Fruit fly (Drosophila melanogaster) whole organism, embryonic: ENCODE results near the gene CG31233.
A peak's percentile ranks its signal among the peaks of the same experiment; 100 is the strongest.

Experiments
- ATbp ChIP-seq: fragments of 200-800 bp; sonication (Bioruptor generic); optimal IDR thresholded peaks from 2 replicates; lab custom pipeline; 2017; ENCODE audit warnings: missing biosample characterization, mild to moderate bottlenecking, missing genetic modification characterization, missing genetic modification reagents
- CG12219 ChIP-seq: fragments of 200-800 bp; sonication (Bioruptor generic); optimal IDR thresholded peaks from 3 replicates; lab custom pipeline; 2018; ENCODE audit warnings: missing biosample characterization, mild to moderate bottlenecking, missing genetic modification characterization
- CG15011 ChIP-seq: fragments of 200-800 bp; sonication (Bioruptor generic); optimal IDR thresholded peaks from 3 replicates; lab custom pipeline; 2018; ENCODE audit warnings: missing biosample characterization, mild to moderate bottlenecking, missing genetic modification characterization
- CG1647 ChIP-seq: fragments of 200-800 bp; sonication (Bioruptor generic); optimal IDR thresholded peaks from 3 replicates; lab custom pipeline; 2016; ENCODE audit warnings: missing biosample characterization, missing genetic modification characterization
- CG17912 ChIP-seq: fragments of 200-800 bp; sonication (Bioruptor generic); optimal IDR thresholded peaks from 2 replicates; lab custom pipeline; 2018; ENCODE audit warnings: missing biosample characterization, mild to moderate bottlenecking, missing genetic modification characterization
- CG18476 ChIP-seq: fragments of 200-800 bp; sonication (Bioruptor generic); optimal IDR thresholded peaks from 2 replicates; lab custom pipeline; 2016; ENCODE audit warnings: missing biosample characterization, mild to moderate bottlenecking, missing genetic modification characterization
- CG18599 ChIP-seq: fragments of 200-800 bp; sonication (Bioruptor generic); optimal IDR thresholded peaks from 3 replicates; lab custom pipeline; 2017; ENCODE audit warnings: missing biosample characterization, missing genetic modification characterization, mild to moderate bottlenecking, moderate library complexity, missing genetic modification reagents
- CG2116 ChIP-seq: fragments of 200-800 bp; sonication (Bioruptor generic); optimal IDR thresholded peaks from 3 replicates; lab custom pipeline; 2018; ENCODE audit warnings: missing biosample characterization, mild to moderate bottlenecking, missing genetic modification characterization
- CG2199 ChIP-seq: fragments of 200-800 bp; sonication (Bioruptor generic); IDR thresholded peaks from 3 replicates; pipeline ENCODE4 v1.3.6; 2022; ENCODE audit warnings: missing biosample characterization, missing genetic modification characterization
- CG2678 ChIP-seq: fragments of 200-800 bp; sonication (Bioruptor generic); optimal IDR thresholded peaks from 3 replicates; lab custom pipeline; 2019; ENCODE audit warnings: missing biosample characterization, mild to moderate bottlenecking, missing genetic modification characterization, moderate library complexity
- CG3281 ChIP-seq: fragments of 200-800 bp; sonication (Bioruptor generic); optimal IDR thresholded peaks from 3 replicates; lab custom pipeline; 2017; ENCODE audit warnings: missing biosample characterization, mild to moderate bottlenecking, missing genetic modification characterization
- CG34376 ChIP-seq: fragments of 200-800 bp; sonication (Bioruptor generic); optimal IDR thresholded peaks from 2 replicates; lab custom pipeline; 2018; ENCODE audit warnings: missing biosample characterization, mild to moderate bottlenecking, missing genetic modification characterization
- CG4360 ChIP-seq: fragments of 200-800 bp; sonication (Bioruptor generic); IDR thresholded peaks from 2 replicates; pipeline ENCODE4 v1.3.6; 2022; ENCODE audit warnings: missing biosample characterization, missing genetic modification characterization
- CG7271 ChIP-seq: fragments of 200-800 bp; sonication (Bioruptor generic); optimal IDR thresholded peaks from 2 replicates; lab custom pipeline; 2018; ENCODE audit warnings: missing biosample characterization, mild to moderate bottlenecking, missing genetic modification characterization, moderate library complexity
- CG8359 ChIP-seq: fragments of 200-800 bp; sonication (Bioruptor generic); optimal IDR thresholded peaks from 2 replicates; lab custom pipeline; 2017; ENCODE audit warnings: missing biosample characterization, mild to moderate bottlenecking, missing genetic modification characterization, borderline replicate concordance
- D ChIP-seq, 2 experiments: fragments of 200-800 bp in 1 of 2; fragments of >200 bp in 1 of 2; sonication (Bioruptor generic) in 1 of 2; optimal IDR thresholded peaks; 2 replicates in 1 of 2; 3 replicates in 1 of 2; lab custom pipeline; 2017; ENCODE audit warnings: mild to moderate bottlenecking in 1 of 2, missing biosample characterization in 1 of 2, missing genetic modification characterization in 1 of 2, missing genetic modification reagents in 1 of 2
- Dip3 ChIP-seq: fragments of 200-800 bp; sonication (Bioruptor generic); optimal IDR thresholded peaks from 3 replicates; lab custom pipeline; 2016; ENCODE audit warnings: missing biosample characterization, missing genetic modification characterization
- Dll ChIP-seq: fragments of 200-800 bp; sonication (Bioruptor generic); IDR thresholded peaks from 4 replicates; pipeline ENCODE4 v1.3.6; 2022; ENCODE audit warnings: missing biosample characterization, missing genetic modification characterization; ENCODE audit not compliant: partially characterized antibody
- Ets65A ChIP-seq: fragments of 200-800 bp; sonication (Bioruptor generic); peaks from one replicate; lab custom pipeline; 2016; ENCODE audit warnings: missing biosample characterization, missing genetic modification characterization
- GATAe ChIP-seq: fragments of 200-800 bp; sonication (Bioruptor generic); conservative IDR thresholded peaks from 2 replicates; pipeline ENCODE4 v1.3.6; 2022; ENCODE audit warnings: missing biosample characterization, missing genetic modification characterization
- HLH3B ChIP-seq: fragments of 200-800 bp; sonication (Bioruptor generic); IDR thresholded peaks from 2 replicates; pipeline ENCODE4 v1.3.6; 2022; ENCODE audit warnings: missing biosample characterization, missing genetic modification characterization
- HLH54F ChIP-seq: fragments of 200-800 bp; sonication (Bioruptor generic); optimal IDR thresholded peaks from 3 replicates; lab custom pipeline; 2016; ENCODE audit warnings: missing biosample characterization, missing genetic modification characterization
- Hmr ChIP-seq: fragments of 200-800 bp; sonication (Bioruptor generic); optimal IDR thresholded peaks from 3 replicates; lab custom pipeline; 2017; ENCODE audit warnings: mild to moderate bottlenecking, missing biosample characterization, missing genetic modification reagents, missing genetic modification characterization
- Med ChIP-seq: fragments of 200-800 bp; sonication (Bioruptor generic); peaks from one replicate; lab custom pipeline; 2016; ENCODE audit warnings: missing biosample characterization, missing genetic modification characterization, mild to moderate bottlenecking, inconsistent platforms, moderate library complexity
- NK7.1 ChIP-seq: fragments of 200-800 bp; sonication (Bioruptor generic); optimal IDR thresholded peaks from 3 replicates; lab custom pipeline; 2016; ENCODE audit warnings: missing biosample characterization, missing genetic modification characterization
- Pdp1 ChIP-seq, 2 experiments: fragments of 200-800 bp; sonication (Bioruptor generic); optimal IDR thresholded peaks; 3 replicates each; lab custom pipeline; 2016; ENCODE audit warnings: missing biosample characterization in 2 of 2, missing genetic modification characterization in 2 of 2, mild to moderate bottlenecking in 1 of 2, moderate library complexity in 1 of 2
- bsh ChIP-seq, 2 experiments: fragments of 200-800 bp; sonication (Bioruptor generic); optimal IDR thresholded peaks; 2 replicates each; lab custom pipeline; 2017 to 2018; ENCODE audit warnings: mild to moderate bottlenecking in 2 of 2, missing biosample characterization in 2 of 2, missing genetic modification characterization in 2 of 2, moderate library complexity in 1 of 2
- caup ChIP-seq: fragments of 200-800 bp; sonication (Bioruptor generic); optimal IDR thresholded peaks from 3 replicates; lab custom pipeline; 2017; ENCODE audit warnings: missing biosample characterization, mild to moderate bottlenecking, missing genetic modification characterization, moderate library complexity; ENCODE audit not compliant: severe bottlenecking
- crc ChIP-seq: fragments of 200-800 bp; sonication (Bioruptor generic); optimal IDR thresholded peaks from 2 replicates; lab custom pipeline; 2016; ENCODE audit warnings: missing biosample characterization, missing genetic modification characterization
- crol ChIP-seq: fragments of 200-800 bp; sonication (Bioruptor generic); IDR thresholded peaks from 2 replicates; pipeline ENCODE4 v1.3.6; 2022; ENCODE audit warnings: missing biosample characterization, missing genetic modification characterization
- crp ChIP-seq, 2 experiments: fragments of 200-800 bp; sonication (Bioruptor generic); optimal IDR thresholded peaks; 2 replicates in 1 of 2; 3 replicates in 1 of 2; lab custom pipeline; 2017; ENCODE audit warnings: missing biosample characterization in 2 of 2, missing genetic modification characterization in 2 of 2, mild to moderate bottlenecking in 1 of 2, moderate library complexity in 1 of 2
- cwo ChIP-seq: fragments of 200-800 bp; sonication (Bioruptor generic); optimal IDR thresholded peaks from 3 replicates; lab custom pipeline; 2017; ENCODE audit warnings: missing biosample characterization, missing genetic modification characterization, mild to moderate bottlenecking, moderate library complexity, missing genetic modification reagents
- dati ChIP-seq: fragments of 200-800 bp; sonication (Bioruptor generic); IDR thresholded peaks from 2 replicates; pipeline ENCODE4 v1.3.6; 2022; ENCODE audit warnings: missing biosample characterization, missing genetic modification characterization
- ewg ChIP-seq: fragments of 200-800 bp; sonication (Bioruptor generic); optimal IDR thresholded peaks from 3 replicates; lab custom pipeline; 2017; ENCODE audit warnings: mild to moderate bottlenecking, missing biosample characterization, missing genetic modification reagents, missing genetic modification characterization
- exex ChIP-seq: fragments of 200-800 bp; sonication (Bioruptor generic); optimal IDR thresholded peaks from 4 replicates; lab custom pipeline; 2018; ENCODE audit warnings: missing biosample characterization, mild to moderate bottlenecking, missing genetic modification characterization, moderate library complexity
- grn ChIP-seq: fragments of 200-800 bp; sonication (Bioruptor generic); optimal IDR thresholded peaks from 3 replicates; lab custom pipeline; 2017; ENCODE audit warnings: missing biosample characterization, missing genetic modification characterization
- kay ChIP-seq: fragments of 200-800 bp; sonication (Bioruptor generic); optimal IDR thresholded peaks from 2 replicates; lab custom pipeline; 2016; ENCODE audit warnings: missing biosample characterization, missing genetic modification characterization
- klu ChIP-seq: fragments of 200-800 bp; sonication (Bioruptor generic); IDR thresholded peaks from 2 replicates; pipeline ENCODE4 v1.3.6; 2022; ENCODE audit warnings: missing biosample characterization, missing genetic modification characterization
- kni ChIP-seq: fragments of 200-800 bp; sonication (Bioruptor generic); optimal IDR thresholded peaks from 3 replicates; lab custom pipeline; 2017; ENCODE audit warnings: mild to moderate bottlenecking, missing biosample characterization, missing genetic modification reagents, missing genetic modification characterization
- luna ChIP-seq: fragments of 200-800 bp; sonication (Bioruptor generic); optimal IDR thresholded peaks from 2 replicates; lab custom pipeline; 2016; ENCODE audit warnings: missing biosample characterization, missing genetic modification characterization
- mirr ChIP-seq: fragments of 200-800 bp; sonication (Bioruptor generic); optimal IDR thresholded peaks from 3 replicates; lab custom pipeline; 2018; ENCODE audit warnings: missing biosample characterization, mild to moderate bottlenecking, missing genetic modification characterization
- psq ChIP-seq: fragments of 200-800 bp; sonication (Bioruptor generic); optimal IDR thresholded peaks from 2 replicates; lab custom pipeline; 2017; ENCODE audit warnings: missing biosample characterization, missing genetic modification characterization
- sd ChIP-seq: fragments of 200-800 bp; sonication (Bioruptor generic); optimal IDR thresholded peaks from 3 replicates; lab custom pipeline; 2018; ENCODE audit warnings: missing biosample characterization, mild to moderate bottlenecking, missing genetic modification characterization, moderate library complexity
- sug ChIP-seq: fragments of 200-800 bp; optimal IDR thresholded peaks from 2 replicates; lab custom pipeline; 2019; ENCODE audit warnings: missing biosample characterization, mild to moderate bottlenecking, missing genetic modification characterization, moderate library complexity
- vvl ChIP-seq: fragments of 200-800 bp; sonication (Bioruptor generic); IDR thresholded peaks from 2 replicates; pipeline ENCODE4 v1.3.6; 2022; ENCODE audit warnings: missing biosample characterization, missing genetic modification characterization
- yki ChIP-seq: fragments of >200 bp; optimal IDR thresholded peaks from 3 replicates; lab custom pipeline; 2018
- zfh2 ChIP-seq: fragments of 200-800 bp; sonication (Bioruptor generic); optimal IDR thresholded peaks from 2 replicates; lab custom pipeline; 2016; ENCODE audit warnings: missing biosample characterization, missing genetic modification characterization

Gene CG31233

DNA sequence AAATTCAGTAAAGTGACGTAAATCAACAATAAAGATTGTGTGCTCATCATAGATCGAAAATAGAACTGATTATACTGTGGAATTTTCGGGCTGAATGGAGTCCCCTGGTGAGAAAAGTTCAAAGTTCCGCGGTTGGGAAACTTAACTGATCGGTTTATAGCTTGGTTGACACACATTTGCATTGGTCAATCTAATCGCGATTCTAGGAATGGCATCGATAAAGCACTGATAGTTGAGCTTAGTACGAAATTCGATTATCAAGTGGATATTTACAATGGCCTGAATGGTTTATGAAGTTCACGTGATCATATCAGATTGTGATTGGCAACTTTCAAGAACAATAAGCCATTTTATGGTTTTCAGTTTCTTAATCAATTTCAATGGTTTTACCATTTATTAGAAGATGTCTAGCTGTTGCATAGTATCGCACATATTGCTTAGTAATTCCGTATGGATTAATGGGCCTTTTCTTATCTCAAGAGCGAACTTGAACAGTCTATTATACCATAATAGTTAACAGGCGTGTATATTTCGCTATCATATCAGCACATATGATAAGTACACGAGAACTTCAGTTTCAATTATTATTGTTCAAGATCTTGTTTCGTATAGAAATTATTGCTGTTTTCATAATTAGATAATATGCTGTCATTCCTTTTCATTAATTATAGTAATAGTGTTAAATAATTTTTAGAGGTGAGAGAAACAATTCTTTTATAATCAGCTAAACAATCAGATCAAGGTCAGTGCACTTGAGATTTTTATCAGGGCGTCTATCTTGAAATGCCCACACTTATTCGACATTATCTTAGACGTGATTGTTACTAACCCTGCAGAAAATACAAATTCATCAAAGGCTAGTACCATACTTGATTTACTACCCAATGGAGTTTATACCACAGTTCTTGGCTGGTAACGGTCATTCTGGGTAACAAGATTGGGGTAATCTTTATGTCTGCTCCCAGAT is at the start of gene CG31233:
TSS of gene CG31233 (plus strand) at position 900 of the 967 bp plus-strand sequence.
- TF ChIP-seq cwo (GFP tag; lab: Kevin White, UChicago) (peak; percentile 76), Pdp1 (GFP tag; optimal IDR thresholded peaks at IDR 0.05; lab: Kevin White, UChicago) (peak in 1 of 2 experiments; percentile 39), mirr (peak; percentile 56), grn (GFP tag; lab: Kevin White, UChicago) (peak; percentile 71), bsh (GFP tag; optimal IDR thresholded peaks at IDR 0.05; lab: Kevin White, UChicago) (no peak), exex (tag; lab: Kevin White, UChicago) (peak; percentile 93), CG8359 (GFP tag; lab: Kevin White, UChicago) (no peak), sd (tag; lab: Kevin White, UChicago) (peak; percentile 72), CG34376 (GFP tag; lab: Kevin White, UChicago) (peak; percentile 95), NK7.1 (no peak), CG3281 (GFP tag; lab: Kevin White, UChicago) (peak; percentile 10), CG1647 (GFP tag; lab: Kevin White, UChicago) (no peak), sug (tag; lab: Kevin White, UChicago) (peak; percentile 76), CG18599 (GFP tag; lab: Kevin White, UChicago) (peak; percentile 4), GATAe (GFP tag; lab: Robert Waterston, UW) (peak; percentile 35; the same call in 1 of the 2 replicates), CG2678 (peak; percentile 4)

DNA sequence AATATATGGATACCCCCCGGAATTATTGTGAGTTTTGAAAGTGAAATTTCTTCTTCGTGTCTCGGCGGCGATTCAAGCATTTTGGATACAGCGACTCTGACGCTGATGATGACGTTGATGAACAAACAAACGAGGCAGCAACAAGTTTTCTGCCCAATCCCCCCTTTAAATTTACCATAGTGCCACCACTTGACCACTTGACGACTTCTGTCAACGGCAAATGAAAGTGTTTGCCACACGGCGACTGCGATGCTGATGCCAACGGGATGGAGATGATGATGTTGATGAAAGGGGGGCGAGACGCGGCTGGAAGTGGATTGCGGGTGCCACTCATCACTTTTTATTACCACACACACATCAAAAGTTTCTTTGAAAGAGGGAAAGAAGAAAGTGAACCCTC is 49.2 kb upstream of the CG31233 start:
- no peak for TF ChIP-seq Med
- no peak for TF ChIP-seq crc (GFP tag; lab: Kevin White, UChicago)
- no peak for TF ChIP-seq psq
- no peak for TF ChIP-seq crp (GFP tag; optimal IDR thresholded peaks at IDR 0.05; lab: Kevin White, UChicago)
- TF ChIP-seq Dll (GFP tag; lab: Robert Waterston, UW): no peak
- no peak for TF ChIP-seq CG15011 (GFP tag; lab: Kevin White, UChicago)
- TF ChIP-seq CG18476: no peak
- TF ChIP-seq ewg (GFP tag; lab: Kevin White, UChicago): no peak
- no peak for TF ChIP-seq dati (GFP tag; lab: Robert Waterston, UW)
- TF ChIP-seq HLH3B: no peak
- no peak for TF ChIP-seq yki
- TF ChIP-seq kni (GFP tag; lab: Kevin White, UChicago): peak; percentile 6
- TF ChIP-seq CG2199: no peak
- TF ChIP-seq D (optimal IDR thresholded peaks at IDR 0.05; lab: Kevin White, UChicago): no peak
- TF ChIP-seq D (GFP tag; optimal IDR thresholded peaks at IDR 0.05; lab: Kevin White, UChicago): no peak
- TF ChIP-seq kay (GFP tag; lab: Kevin White, UChicago): no peak
- no peak for TF ChIP-seq CG12219 (GFP tag; lab: Kevin White, UChicago)
- no peak for TF ChIP-seq CG4360 (GFP tag; lab: Robert Waterston, UW)
- TF ChIP-seq klu (GFP tag; lab: Robert Waterston, UW): no peak
- TF ChIP-seq Hmr (GFP tag; lab: Kevin White, UChicago): no peak
- no peak for TF ChIP-seq CG7271 (tag; lab: Kevin White, UChicago)
- TF ChIP-seq crol: peak; percentile 17; the same call in 1 of the 2 replicates
- no peak for TF ChIP-seq ATbp
- no peak for TF ChIP-seq CG17912 (GFP tag; lab: Kevin White, UChicago)
- TF ChIP-seq luna (GFP tag; lab: Kevin White, UChicago): no peak
- TF ChIP-seq vvl (GFP tag; lab: Robert Waterston, UW): 0 out of 2 replicates have a peak, but pooled peaks have one; percentile 9
- no peak for TF ChIP-seq Dip3
- no peak for TF ChIP-seq caup
- peak; percentile 55 for TF ChIP-seq Ets65A (GFP tag; lab: Kevin White, UChicago)
- TF ChIP-seq zfh2: no peak
- no peak for TF ChIP-seq HLH54F (GFP tag; lab: Kevin White, UChicago)
- no peak for TF ChIP-seq CG2116 (GFP tag; lab: Kevin White, UChicago)
